Fruit fly (Drosophila melanogaster) whole organism, adult: Measurements from ENCODE around the gene TotE.

Experiments
- CG11617 ChIP-seq: fragments of 200-800 bp; sonication (Bioruptor generic); optimal IDR thresholded peaks from 2 replicates; lab custom pipeline; 2017; ENCODE audit warnings: mild to moderate bottlenecking, missing biosample characterization, missing genetic modification reagents, missing genetic modification characterization
- CG12768 ChIP-seq: fragments of 200-800 bp; sonication (Bioruptor generic); optimal IDR thresholded peaks from 2 replicates; lab custom pipeline; 2017; ENCODE audit warnings: missing biosample characterization, missing genetic modification characterization, mild to moderate bottlenecking, moderate library complexity, missing genetic modification reagents
- CG14711 ChIP-seq: fragments of 200-800 bp; sonication (Bioruptor generic); optimal IDR thresholded peaks from 2 replicates; lab custom pipeline; 2018; ENCODE audit warnings: missing biosample characterization, mild to moderate bottlenecking, missing genetic modification characterization, moderate library complexity
- CG1620 ChIP-seq: fragments of 200-800 bp; sonication (Bioruptor generic); optimal IDR thresholded peaks from 2 replicates; lab custom pipeline; 2016; ENCODE audit warnings: missing biosample characterization, missing genetic modification characterization
- CG33017 ChIP-seq: fragments of 200-800 bp; sonication (Bioruptor generic); optimal IDR thresholded peaks from 2 replicates; lab custom pipeline; 2018; ENCODE audit warnings: missing biosample characterization, mild to moderate bottlenecking, missing genetic modification characterization, moderate library complexity
- CG5204 ChIP-seq: fragments of 200-800 bp; sonication (Bioruptor generic); optimal IDR thresholded peaks from 2 replicates; lab custom pipeline; 2016; ENCODE audit warnings: missing biosample characterization, missing genetic modification characterization
- CG7045 ChIP-seq: fragments of 200-800 bp; sonication (Bioruptor generic); optimal IDR thresholded peaks from 2 replicates; lab custom pipeline; 2017; ENCODE audit warnings: missing biosample characterization, mild to moderate bottlenecking, missing genetic modification characterization
- CG7101 ChIP-seq: fragments of 200-800 bp; sonication (Bioruptor generic); optimal IDR thresholded peaks from 2 replicates; lab custom pipeline; 2018; ENCODE audit warnings: missing biosample characterization, mild to moderate bottlenecking, missing genetic modification characterization, moderate library complexity
- Clk ChIP-seq: fragments of 200-800 bp; sonication (Bioruptor generic); optimal IDR thresholded peaks from 2 replicates; lab custom pipeline; 2017; ENCODE audit warnings: missing biosample characterization, missing genetic modification characterization
- Crg-1 ChIP-seq: fragments of 200-800 bp; sonication (Bioruptor generic); optimal IDR thresholded peaks from 2 replicates; lab custom pipeline; 2016; ENCODE audit warnings: missing biosample characterization, missing genetic modification characterization
- Hr96 ChIP-seq: fragments of 200-800 bp; sonication (Bioruptor generic); optimal IDR thresholded peaks from 2 replicates; lab custom pipeline; 2016; ENCODE audit warnings: missing biosample characterization, missing genetic modification characterization
- Mnt ChIP-seq: fragments of 200-800 bp; sonication (Bioruptor generic); optimal IDR thresholded peaks from 2 replicates; lab custom pipeline; 2016; ENCODE audit warnings: missing biosample characterization, mild to moderate bottlenecking, missing genetic modification characterization
- bab1 ChIP-seq: fragments of 200-800 bp; sonication (Bioruptor generic); optimal IDR thresholded peaks from 3 replicates; lab custom pipeline; 2019; ENCODE audit warnings: missing biosample characterization, mild to moderate bottlenecking, missing genetic modification characterization, moderate library complexity
- cic ChIP-seq: fragments of 200-800 bp; sonication (Bioruptor generic); optimal IDR thresholded peaks from 2 replicates; lab custom pipeline; 2017; ENCODE audit warnings: missing biosample characterization, mild to moderate bottlenecking, missing genetic modification characterization, moderate library complexity
- cnc ChIP-seq, 2 experiments: fragments of >200 bp; optimal IDR thresholded peaks; 2 replicates each; lab custom pipeline; 2017
- kay ChIP-seq: fragments of 200-800 bp; sonication (Bioruptor generic); peaks from one replicate; lab custom pipeline; 2016; ENCODE audit warnings: missing biosample characterization, missing genetic modification characterization, borderline replicate concordance
- ovo ChIP-seq: fragments of 200-800 bp; sonication (Bioruptor generic); optimal IDR thresholded peaks from 2 replicates; lab custom pipeline; 2016; ENCODE audit warnings: missing biosample characterization, missing genetic modification characterization
- pad ChIP-seq: fragments of 200-800 bp; sonication (Bioruptor generic); optimal IDR thresholded peaks from 3 replicates; lab custom pipeline; 2017; ENCODE audit warnings: missing biosample characterization, missing genetic modification characterization, mild to moderate bottlenecking, moderate library complexity, missing genetic modification reagents
- tj ChIP-seq: fragments of 200-800 bp; sonication (Bioruptor generic); optimal IDR thresholded peaks from 3 replicates; lab custom pipeline; 2017; ENCODE audit warnings: missing biosample characterization, mild to moderate bottlenecking, missing genetic modification characterization, moderate library complexity
- toe ChIP-seq: fragments of 200-800 bp; sonication (Bioruptor generic); optimal IDR thresholded peaks from 2 replicates; lab custom pipeline; 2016; ENCODE audit warnings: missing biosample characterization, missing genetic modification characterization

Gene TotE

dm6 chr2L:19913416-19913815, at the start of gene TotE:
TotE (minus strand) TSS chr2L:19913516.
- TF ChIP-seq CG5204 (GFP tag; lab: Kevin White, UChicago), result no peak
- TF ChIP-seq bab1, result no peak
- no peak for TF ChIP-seq cnc (optimal IDR thresholded peaks at IDR 0.05; lab: Kevin White, UChicago)
- no peak for TF ChIP-seq ovo
- no peak for TF ChIP-seq CG1620 (GFP tag; lab: Kevin White, UChicago)
- TF ChIP-seq CG12768 (GFP tag; lab: Kevin White, UChicago), result no peak
- TF ChIP-seq CG33017 (tag; lab: Kevin White, UChicago), result no peak
- TF ChIP-seq Crg-1, result no peak
- TF ChIP-seq Hr96 (GFP tag; lab: Kevin White, UChicago), result no peak
- TF ChIP-seq CG7101 (tag; lab: Kevin White, UChicago), result no peak
- TF ChIP-seq toe (GFP tag; lab: Kevin White, UChicago), result no peak
- TF ChIP-seq Clk (GFP tag; lab: Kevin White, UChicago), result no peak
- TF ChIP-seq CG11617 (GFP tag; lab: Kevin White, UChicago), result no peak
- no peak for TF ChIP-seq cic (GFP tag; lab: Kevin White, UChicago)

- TF ChIP-seq Mnt (no peak), toe (GFP tag; lab: Kevin White, UChicago) (no peak), CG7045 (GFP tag; lab: Kevin White, UChicago) (no peak), Crg-1 (no peak), pad (GFP tag; lab: Kevin White, UChicago) (no peak), CG5204 (GFP tag; lab: Kevin White, UChicago) (no peak), CG12768 (GFP tag; lab: Kevin White, UChicago) (no peak), Clk (GFP tag; lab: Kevin White, UChicago) (no peak), ovo (no peak), CG14711 (no peak), cic (GFP tag; lab: Kevin White, UChicago) (no peak), tj (GFP tag; lab: Kevin White, UChicago) (no peak), CG7101 (tag; lab: Kevin White, UChicago) (no peak), CG11617 (GFP tag; lab: Kevin White, UChicago) (no peak), kay (GFP tag; lab: Kevin White, UChicago) (no peak)
Observed at dm6 chr2L:19962252-19962729, 49.0 kb upstream of the TotE start, which contains the start of the genes CG13965 and CG16772. CG13965 (minus strand) TSS chr2L:19962352. CG16772 (plus strand) TSS chr2L:19962679.

dm6 chr2L:19961585-19961984, 48.3 kb upstream of the TotE start, which contains the start of gene CG42866:
CG42866 (minus strand) TSS chr2L:19961685.
- TF ChIP-seq CG33017 (tag; lab: Kevin White, UChicago) (no peak), kay (GFP tag; lab: Kevin White, UChicago) (no peak), toe (GFP tag; lab: Kevin White, UChicago) (no peak), CG12768 (GFP tag; lab: Kevin White, UChicago) (no peak), Mnt (no peak), bab1 (no peak), cic (GFP tag; lab: Kevin White, UChicago) (no peak), Hr96 (GFP tag; lab: Kevin White, UChicago) (no peak), CG5204 (GFP tag; lab: Kevin White, UChicago) (no peak), CG7045 (GFP tag; lab: Kevin White, UChicago) (no peak), Clk (GFP tag; lab: Kevin White, UChicago) (no peak), Crg-1 (no peak), CG11617 (GFP tag; lab: Kevin White, UChicago) (no peak)

- TF ChIP-seq CG33017 (tag; lab: Kevin White, UChicago) (no peak), CG5204 (GFP tag; lab: Kevin White, UChicago) (no peak), pad (GFP tag; lab: Kevin White, UChicago) (no peak), ovo (no peak), Clk (GFP tag; lab: Kevin White, UChicago) (no peak), Mnt (no peak), toe (GFP tag; lab: Kevin White, UChicago) (no peak)
Observed at dm6 chr2L:19960930-19961329, 47.6 kb upstream of the TotE start, which contains the start of gene CG34051. CG34051 (minus strand) TSS chr2L:19961030.

- no peak for TF ChIP-seq cic (GFP tag; lab: Kevin White, UChicago)
- no peak for TF ChIP-seq Hr96 (GFP tag; lab: Kevin White, UChicago)
- peak; percentile 48 for TF ChIP-seq ovo
- TF ChIP-seq Mnt, result no peak
- TF ChIP-seq CG1620 (GFP tag; lab: Kevin White, UChicago), result no peak
- peak; percentile 20 for TF ChIP-seq bab1
- no peak for TF ChIP-seq CG11617 (GFP tag; lab: Kevin White, UChicago)
- no peak for TF ChIP-seq pad (GFP tag; lab: Kevin White, UChicago)
- no peak for TF ChIP-seq CG7101 (tag; lab: Kevin White, UChicago)
Observed at dm6 chr2L:19958520-19959161, 45.3 kb upstream of the TotE start, which contains the start of gene COX4. COX4 (plus strand) TSS chr2L:19958713.

dm6 chr2L:19952221-19952620, 38.9 kb upstream of the TotE start:
- TF ChIP-seq pad (GFP tag; lab: Kevin White, UChicago) (no peak), kay (GFP tag; lab: Kevin White, UChicago) (no peak), cic (GFP tag; lab: Kevin White, UChicago) (no peak), Mnt (no peak), Crg-1 (no peak), CG12768 (GFP tag; lab: Kevin White, UChicago) (no peak), Hr96 (GFP tag; lab: Kevin White, UChicago) (no peak), CG11617 (GFP tag; lab: Kevin White, UChicago) (no peak), CG33017 (tag; lab: Kevin White, UChicago) (no peak), CG7045 (GFP tag; lab: Kevin White, UChicago) (no peak), cnc (optimal IDR thresholded peaks at IDR 0.05; lab: Kevin White, UChicago) (no peak), CG14711 (no peak), CG5204 (GFP tag; lab: Kevin White, UChicago) (no peak), CG7101 (tag; lab: Kevin White, UChicago) (no peak), tj (GFP tag; lab: Kevin White, UChicago) (no peak), toe (GFP tag; lab: Kevin White, UChicago) (no peak)
